Worm (Caenorhabditis elegans): ENCODE data around the gene ZK1127.4.
A peak's percentile ranks its signal among the peaks of the same experiment; 100 is the strongest.

ZK1127.4 gene

ce11 chrII:7049470-7049869 lies 4.3 kb upstream of the ZK1127.4 start:
- TF ChIP-seq hmg-11 (tag; optimal IDR thresholded peaks at IDR 0.05) (no peak), ZK546.5 (tag; optimal IDR thresholded peaks at IDR 0.05) (no peak), snpc-4 (tag; optimal IDR thresholded peaks at IDR 0.05) (no peak), tbx-2 (tag; optimal IDR thresholded peaks at IDR 0.05) (no peak), aly-2 (tag; optimal IDR thresholded peaks at IDR 0.05) (no peak), lin-39 (tag; optimal IDR thresholded peaks at IDR 0.05) (no peak), nhr-28 (tag; optimal IDR thresholded peaks at IDR 0.05) (no peak), ztf-11 (tag; optimal IDR thresholded peaks at IDR 0.05) (no peak), ceh-16 (tag; optimal IDR thresholded peaks at IDR 0.05) (no peak), jun-1 (tag; optimal IDR thresholded peaks at IDR 0.05) (no peak), mml-1 (tag; optimal IDR thresholded peaks at IDR 0.05) (no peak), egl-27 (tag; optimal IDR thresholded peaks at IDR 0.05) (no peak), fos-1 (tag; optimal IDR thresholded peaks at IDR 0.05) (no peak), nfya-1 (tag; optimal IDR thresholded peaks at IDR 0.05; ENCODE audit: insufficient read depth) (no peak), nhr-237 (tag; optimal IDR thresholded peaks at IDR 0.05) (no peak), unc-39 (tag; optimal IDR thresholded peaks at IDR 0.05) (no peak), unc-62 (GFP tag; optimal IDR thresholded peaks at IDR 0.05) (no peak), nhr-11 (tag; optimal IDR thresholded peaks at IDR 0.05) (no peak), elt-1 (tag; optimal IDR thresholded peaks at IDR 0.05) (no peak)

- TF ChIP-seq snpc-4 (tag; optimal IDR thresholded peaks at IDR 0.05): peak; percentile 64
- TF ChIP-seq nhr-76 (tag; optimal IDR thresholded peaks at IDR 0.05): no peak
- TF ChIP-seq zag-1 (tag; optimal IDR thresholded peaks at IDR 0.05): no peak
- TF ChIP-seq nhr-11 (tag; optimal IDR thresholded peaks at IDR 0.05): no peak
- TF ChIP-seq elt-2 (tag; optimal IDR thresholded peaks at IDR 0.05): peak; percentile 37
- no peak for TF ChIP-seq fos-1 (tag; optimal IDR thresholded peaks at IDR 0.05)
- no peak for TF ChIP-seq fkh-2 (tag; optimal IDR thresholded peaks at IDR 0.05)
- peak; percentile 25 for TF ChIP-seq nhr-25 (tag; optimal IDR thresholded peaks at IDR 0.05)
- no peak for TF ChIP-seq eor-1 (tag; optimal IDR thresholded peaks at IDR 0.05)
- TF ChIP-seq nhr-67 (tag; optimal IDR thresholded peaks at IDR 0.05): no peak
- TF ChIP-seq daf-12 (tag; optimal IDR thresholded peaks at IDR 0.05): no peak
- no peak for TF ChIP-seq nhr-28 (tag; optimal IDR thresholded peaks at IDR 0.05)
- no peak for TF ChIP-seq ceh-82 (tag; optimal IDR thresholded peaks at IDR 0.05)
- peak; percentile 83 for TF ChIP-seq pha-4 (tag; optimal IDR thresholded peaks at IDR 0.05)
- TF ChIP-seq hmg-11 (tag; optimal IDR thresholded peaks at IDR 0.05): peak; percentile 70
- no peak for TF ChIP-seq ceh-9 (tag; optimal IDR thresholded peaks at IDR 0.05)
- no peak for TF ChIP-seq skn-1 (tag; optimal IDR thresholded peaks at IDR 0.05)
- TF ChIP-seq nhr-23 (tag; optimal IDR thresholded peaks at IDR 0.05): peak; percentile 39
- peak; percentile 21 for TF ChIP-seq pqm-1 (tag; optimal IDR thresholded peaks at IDR 0.05)
- TF ChIP-seq ztf-4 (tag; optimal IDR thresholded peaks at IDR 0.05): no peak
- peak; percentile 77 for TF ChIP-seq lin-15B (tag; optimal IDR thresholded peaks at IDR 0.05)
- TF ChIP-seq lin-39 (tag; optimal IDR thresholded peaks at IDR 0.05): peak; percentile 20
- TF ChIP-seq nfya-1 (tag; optimal IDR thresholded peaks at IDR 0.05; ENCODE audit: insufficient read depth): peak; percentile 74
- TF ChIP-seq egl-5 (tag; optimal IDR thresholded peaks at IDR 0.05): peak; percentile 53
- no peak for TF ChIP-seq unc-62 (GFP tag; optimal IDR thresholded peaks at IDR 0.05)
These were observed 3.6 kb upstream of the ZK1127.4 start, which contains the start of the genes tcer-1 and ZK1127.5 for ce11 chrII:7050021-7050722. Gene tcer-1, minus strand, starts transcription at chrII:7050071. Gene ZK1127.5, plus strand, starts transcription at chrII:7050672.

- TF ChIP-seq nhr-28 (tag; optimal IDR thresholded peaks at IDR 0.05) (no peak), nhr-67 (tag; optimal IDR thresholded peaks at IDR 0.05) (no peak), elt-1 (tag; optimal IDR thresholded peaks at IDR 0.05) (no peak), lin-15B (tag; optimal IDR thresholded peaks at IDR 0.05) (no peak), unc-62 (GFP tag; optimal IDR thresholded peaks at IDR 0.05) (no peak), snpc-4 (tag; optimal IDR thresholded peaks at IDR 0.05) (no peak), pha-4 (tag; optimal IDR thresholded peaks at IDR 0.05) (no peak), mml-1 (tag; optimal IDR thresholded peaks at IDR 0.05) (no peak), elt-2 (tag; optimal IDR thresholded peaks at IDR 0.05) (no peak), fkh-10 (GFP tag; optimal IDR thresholded peaks at IDR 0.05) (no peak), elt-3 (tag; optimal IDR thresholded peaks at IDR 0.05) (no peak), nfya-1 (tag; optimal IDR thresholded peaks at IDR 0.05; ENCODE audit: insufficient read depth) (no peak), ztf-4 (tag; optimal IDR thresholded peaks at IDR 0.05) (no peak), lsy-12 (tag; optimal IDR thresholded peaks at IDR 0.05) (no peak), sea-2 (GFP tag; optimal IDR thresholded peaks at IDR 0.05) (no peak), fkh-2 (tag; optimal IDR thresholded peaks at IDR 0.05) (no peak), daf-12 (tag; optimal IDR thresholded peaks at IDR 0.05) (no peak), ceh-9 (tag; optimal IDR thresholded peaks at IDR 0.05) (no peak)
These were observed 2.0 kb upstream of the ZK1127.4 start, which contains the start of gene ZK1127.12 for ce11 chrII:7051778-7052177. Gene ZK1127.12, plus strand, starts transcription at chrII:7052078.

Data from whole organism, L3 larva.